Fruit fly (Drosophila melanogaster): ENCODE results near the gene Ack.

The Ack gene

DNA sequence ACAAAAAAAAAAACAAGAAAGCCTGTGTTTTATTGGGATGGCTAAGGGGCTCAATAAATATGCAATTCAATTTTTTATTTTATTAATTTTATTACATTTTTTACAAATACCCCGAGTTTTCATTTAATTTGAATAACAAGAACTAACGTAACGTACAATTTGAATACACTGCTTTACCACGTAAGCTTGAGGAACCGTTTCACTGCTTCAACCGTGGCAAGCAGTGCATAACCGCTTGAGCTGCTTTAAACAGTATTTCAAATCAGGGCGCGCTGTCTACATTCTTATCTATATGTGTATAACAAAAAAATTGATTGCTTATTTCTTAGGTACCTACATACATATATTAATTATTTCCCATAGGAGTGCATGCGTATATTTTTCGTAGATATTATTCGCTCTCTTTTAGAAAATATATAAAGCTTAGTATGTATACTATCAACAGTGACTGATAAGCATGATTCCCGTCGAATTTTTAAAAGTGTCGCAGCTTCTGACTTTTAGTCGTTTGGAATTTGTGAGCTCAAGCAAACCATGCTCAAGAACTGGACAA, 15.2 kb upstream of the Ack start, which contains the start of gene CG14990 (continued):
- TF ChIP-seq Med (GFP tag) (peak; percentile 75), pho (GFP tag; optimal IDR thresholded peaks at IDR 0.05) (no peak), CG17829 (tag; optimal IDR thresholded peaks at IDR 0.05) (peak; percentile 10), Atf6 (GFP tag; IDR thresholded peaks at IDR 0.05) (0 out of 2 replicates have a peak, but pooled peaks have one; percentile 13), Sox102F (GFP tag; optimal IDR thresholded peaks at IDR 0.05) (no peak), twi (tag; optimal IDR thresholded peaks at IDR 0.05) (no peak), CG5953 (GFP tag; IDR thresholded peaks at IDR 0.05) (no peak), phol (tag; optimal IDR thresholded peaks at IDR 0.05) (no peak), CG10147 (GFP tag; optimal IDR thresholded peaks at IDR 0.05) (no peak), da (GFP tag; optimal IDR thresholded peaks at IDR 0.05) (no peak), nmo (GFP tag; optimal IDR thresholded peaks at IDR 0.05) (peak; percentile 38), E2f1 (GFP tag; IDR thresholded peaks at IDR 0.05) (no peak), Sry-β (GFP tag; optimal IDR thresholded peaks at IDR 0.05) (no peak), Scr (GFP tag; IDR thresholded peaks at IDR 0.05; ENCODE audit: partially characterized antibody) (0 out of 2 replicates have a peak, but pooled peaks have one; percentile 26), hth (optimal IDR thresholded peaks at IDR 0.05) (no peak), fd96Cb (tag; optimal IDR thresholded peaks at IDR 0.05) (no peak), CG10209 (GFP tag; optimal IDR thresholded peaks at IDR 0.05) (no peak), Hr51 (GFP tag; optimal IDR thresholded peaks at IDR 0.05) (no peak), CG12071 (GFP tag; optimal IDR thresholded peaks at IDR 0.05) (no peak), CG12391 (tag; optimal IDR thresholded peaks at IDR 0.05) (peak; percentile 10), CG4707 (GFP tag; optimal IDR thresholded peaks at IDR 0.05) (no peak), br (optimal IDR thresholded peaks at IDR 0.05) (no peak), CG17802 (tag; optimal IDR thresholded peaks at IDR 0.05) (no peak), Stat92E (GFP tag; optimal IDR thresholded peaks at IDR 0.05) (peak in 1 of 3 experiments; percentile 53), Rfx (GFP tag; IDR thresholded peaks at IDR 0.05) (0 out of 2 replicates have a peak, but pooled peaks have one; percentile 50), CG2116 (GFP tag; optimal IDR thresholded peaks at IDR 0.05) (no peak), CG11560 (tag; IDR thresholded peaks at IDR 0.05) (no peak), CG8765 (GFP tag; IDR thresholded peaks at IDR 0.05) (no peak), eyg (GFP tag; optimal IDR thresholded peaks at IDR 0.05) (no peak), oc (tag; optimal IDR thresholded peaks at IDR 0.05) (no peak), CG7963 (GFP tag; IDR thresholded peaks at IDR 0.05; ENCODE audit: partially characterized antibody) (no peak), CG1647 (GFP tag; optimal IDR thresholded peaks at IDR 0.05) (no peak), pzg (GFP tag; optimal IDR thresholded peaks at IDR 0.05) (peak; percentile 30), chif (GFP tag; optimal IDR thresholded peaks at IDR 0.05) (no peak), CG8089 (GFP tag; optimal IDR thresholded peaks at IDR 0.05) (no peak), CG7987 (GFP tag; optimal IDR thresholded peaks at IDR 0.05) (no peak), chn (GFP tag; optimal IDR thresholded peaks at IDR 0.05) (no peak), Ets97D (GFP tag; optimal IDR thresholded peaks at IDR 0.05) (peak; percentile 38), inv (GFP tag; IDR thresholded peaks at IDR 0.05; ENCODE audit: partially characterized antibody) (no peak; the same call in 1 of the 2 replicates), CG13624 (GFP tag; optimal IDR thresholded peaks at IDR 0.05) (no peak), en (GFP tag; optimal IDR thresholded peaks at IDR 0.05) (no peak), gsb (GFP tag; IDR thresholded peaks at IDR 0.05) (no peak), zfh1 (GFP tag; IDR thresholded peaks at IDR 0.05) (no peak), Awh (GFP tag; IDR thresholded peaks at IDR 0.05) (no peak), CG9876 (GFP tag; optimal IDR thresholded peaks at IDR 0.05) (no peak), grau (tag; optimal IDR thresholded peaks at IDR 0.05) (peak; percentile 11), CG6765 (GFP tag; optimal IDR thresholded peaks at IDR 0.05) (no peak), CG14710 (tag; optimal IDR thresholded peaks at IDR 0.05) (peak; percentile 2), toy (GFP tag; IDR thresholded peaks at IDR 0.05) (no peak), Lpt (GFP tag; optimal IDR thresholded peaks at IDR 0.05) (no peak), kah (GFP tag; optimal IDR thresholded peaks at IDR 0.05) (no peak)

Measured in whole organism, embryonic.